Fruit fly (Drosophila melanogaster) whole organism, adult: ENCODE results near the gene Ipo9.

Experiments
- CG11617 ChIP-seq: fragments of 200-800 bp; sonication (Bioruptor generic); optimal IDR thresholded peaks from 2 replicates; lab custom pipeline; 2017; ENCODE audit warnings: mild to moderate bottlenecking, missing biosample characterization, missing genetic modification reagents, missing genetic modification characterization
- CG12768 ChIP-seq: fragments of 200-800 bp; sonication (Bioruptor generic); optimal IDR thresholded peaks from 2 replicates; lab custom pipeline; 2017; ENCODE audit warnings: missing biosample characterization, missing genetic modification characterization, mild to moderate bottlenecking, moderate library complexity, missing genetic modification reagents
- CG7045 ChIP-seq: fragments of 200-800 bp; sonication (Bioruptor generic); optimal IDR thresholded peaks from 2 replicates; lab custom pipeline; 2017; ENCODE audit warnings: missing biosample characterization, mild to moderate bottlenecking, missing genetic modification characterization
- Hr96 ChIP-seq: fragments of 200-800 bp; sonication (Bioruptor generic); optimal IDR thresholded peaks from 2 replicates; lab custom pipeline; 2016; ENCODE audit warnings: missing biosample characterization, missing genetic modification characterization
- bab1 ChIP-seq: fragments of 200-800 bp; sonication (Bioruptor generic); optimal IDR thresholded peaks from 3 replicates; lab custom pipeline; 2019; ENCODE audit warnings: missing biosample characterization, mild to moderate bottlenecking, missing genetic modification characterization, moderate library complexity
- cic ChIP-seq: fragments of 200-800 bp; sonication (Bioruptor generic); optimal IDR thresholded peaks from 2 replicates; lab custom pipeline; 2017; ENCODE audit warnings: missing biosample characterization, mild to moderate bottlenecking, missing genetic modification characterization, moderate library complexity
- kay ChIP-seq: fragments of 200-800 bp; sonication (Bioruptor generic); peaks from one replicate; lab custom pipeline; 2016; ENCODE audit warnings: missing biosample characterization, missing genetic modification characterization, borderline replicate concordance
- pad ChIP-seq: fragments of 200-800 bp; sonication (Bioruptor generic); optimal IDR thresholded peaks from 3 replicates; lab custom pipeline; 2017; ENCODE audit warnings: missing biosample characterization, missing genetic modification characterization, mild to moderate bottlenecking, moderate library complexity, missing genetic modification reagents

The Ipo9 gene

DNA sequence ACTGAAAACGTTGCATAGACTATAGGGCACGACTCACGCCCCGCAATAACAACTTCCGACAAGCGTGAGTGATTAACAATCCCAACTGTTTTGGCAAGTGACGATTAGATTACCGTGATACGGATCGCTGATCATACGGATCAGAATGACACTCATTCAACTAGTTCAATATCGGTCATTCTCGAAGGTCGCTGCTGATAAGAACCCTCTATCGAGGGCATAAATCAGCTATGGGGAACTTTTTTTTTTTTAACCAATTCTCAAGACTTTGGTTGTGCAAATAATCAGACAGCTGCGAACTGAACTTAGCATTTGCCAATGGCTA, 46.5 kb downstream of the Ipo9 start:
- no peak for TF ChIP-seq pad (GFP tag; lab: Kevin White, UChicago)
- TF ChIP-seq CG7045 (GFP tag; lab: Kevin White, UChicago): no peak

DNA sequence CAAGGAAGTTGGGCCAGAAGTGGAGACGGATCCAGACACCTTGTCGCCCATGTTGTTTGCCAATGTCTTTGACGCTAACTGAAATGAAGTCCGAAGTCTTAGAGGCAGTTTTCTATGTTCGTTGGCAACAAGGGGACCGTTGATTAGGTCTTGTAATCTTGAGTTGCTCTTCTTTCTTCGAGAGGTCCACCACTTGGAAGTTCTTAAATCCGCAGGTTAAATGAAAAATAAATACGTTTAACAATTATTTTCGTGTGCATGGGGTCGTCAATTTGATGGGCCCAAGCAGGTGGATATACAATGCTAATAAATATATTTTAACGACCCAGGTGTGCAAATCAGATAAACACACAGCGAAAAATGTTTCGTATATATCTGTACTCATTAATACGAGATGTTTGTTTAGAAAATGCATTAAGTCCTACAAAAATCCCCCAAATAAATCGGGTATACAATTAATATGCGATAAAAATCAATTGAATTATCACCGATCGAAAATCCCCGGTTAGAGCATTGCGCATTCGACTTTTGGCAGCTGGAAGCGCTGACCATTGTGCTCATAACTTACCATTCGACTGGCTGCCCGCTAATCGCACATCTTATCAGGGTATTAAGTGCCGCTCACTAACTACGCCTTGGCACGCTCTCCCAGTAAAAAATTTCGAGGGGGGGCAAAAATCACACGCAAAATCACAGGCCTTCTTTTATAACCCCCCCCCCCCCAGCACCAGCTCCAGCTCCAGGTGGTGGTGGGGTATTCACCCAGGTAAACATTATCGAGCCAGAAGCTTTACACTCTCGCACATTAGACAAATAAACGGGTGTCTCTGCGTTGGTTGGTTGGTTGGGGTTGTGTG, 48.4 kb downstream of the Ipo9 start, which contains the start of gene PGRP-LB:
TSS of gene PGRP-LB (minus strand) at position 51 of the 857 bp plus-strand sequence.
- TF ChIP-seq kay (GFP tag; lab: Kevin White, UChicago): peak; percentile 14
- peak; percentile 27 for TF ChIP-seq CG11617 (GFP tag; lab: Kevin White, UChicago)
- peak; percentile 65 for TF ChIP-seq cic (GFP tag; lab: Kevin White, UChicago)
- no peak for TF ChIP-seq bab1 (GFP tag; lab: Kevin White, UChicago)
- peak; percentile 14 for TF ChIP-seq Hr96 (GFP tag; lab: Kevin White, UChicago)
- TF ChIP-seq pad (GFP tag; lab: Kevin White, UChicago): no peak
- TF ChIP-seq CG12768 (GFP tag; lab: Kevin White, UChicago): peak; percentile 28
